Worm (Caenorhabditis elegans) whole organism, L4/young adult: ENCODE data around the gene C15F1.8.

Experiments
- W03F9.2 ChIP-seq: fragments of 150-350 bp; optimal IDR thresholded peaks from 2 replicates; lab custom pipeline; 2014; ENCODE audit warnings: missing biosample characterization, missing genetic modification characterization
- dao-5 ChIP-seq: sonication (generic microtip); optimal IDR thresholded peaks from 2 replicates; lab custom pipeline; 2016; ENCODE audit warnings: missing genotype, missing genetic modification characterization, moderate library complexity, missing compliant biosample characterization

DNA sequence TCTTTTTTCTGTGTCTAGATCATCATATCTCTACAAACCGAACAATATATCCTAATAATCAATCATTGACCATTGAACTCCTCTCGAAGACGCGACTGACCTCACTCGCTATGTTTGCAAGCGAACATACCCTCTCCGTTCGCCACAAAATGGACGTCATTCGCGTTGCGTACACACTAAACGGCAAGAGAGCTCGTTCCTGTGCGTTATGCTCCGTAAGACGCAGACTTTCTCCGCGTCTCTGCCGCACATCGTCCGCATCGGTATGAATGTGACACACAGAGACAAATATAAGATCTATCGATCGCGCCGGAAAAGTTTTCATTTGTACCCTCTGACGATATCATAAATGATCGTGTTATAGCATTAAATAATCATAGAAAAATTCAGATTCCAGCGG, 51.6 kb downstream of the C15F1.8 start:
- TF ChIP-seq dao-5 (tag; lab: Kevin White, UChicago) (no peak), W03F9.2 (no peak)
